Worm (Caenorhabditis elegans): ENCODE results near the gene mgrn-1.

- TF ChIP-seq nhr-11 (tag; optimal IDR thresholded peaks at IDR 0.05) = no peak
- TF ChIP-seq elt-1 (tag; optimal IDR thresholded peaks at IDR 0.05) = no peak
- TF ChIP-seq nhr-77 (tag; optimal IDR thresholded peaks at IDR 0.05) = no peak
- no peak for TF ChIP-seq ceh-82 (tag; optimal IDR thresholded peaks at IDR 0.05)
- TF ChIP-seq unc-62 (GFP tag; optimal IDR thresholded peaks at IDR 0.05) = no peak
- peak; percentile 13 for TF ChIP-seq fos-1 (tag; optimal IDR thresholded peaks at IDR 0.05)
- TF ChIP-seq snpc-4 (tag; optimal IDR thresholded peaks at IDR 0.05) = peak; percentile 55
Measured at ce11 chrX:14297209-14297608, 14.3 kb downstream of the mgrn-1 start.

All from whole organism, L2 larva.